Comparison of ENCODE assay signal across 1 fruit fly cellular context in genomic region chr3R:22584582-22584981, dm6.
TF ChIP-seq lines count a peak whose summit lies in the region.

Gene CG33107 (minus strand): TSS chr3R:22584718.
Gene CG6937 (plus strand): TSS chr3R:22584773.

TF ChIP-seq in whole organism, embryonic, 481 proteins besides CTCF, POLR2A, EP300 and RAD21 (continued from another document):
- TF ChIP-seq Fer1 (GFP tag; optimal IDR thresholded peaks at IDR 0.05; lab: Kevin White, UChicago) (peak; percentile 4), Chrac-16 (GFP tag; optimal IDR thresholded peaks at IDR 0.05; lab: Kevin White, UChicago) (no peak), h (optimal IDR thresholded peaks at IDR 0.05; lab: Kevin White, UChicago) (no peak), CG34224 (GFP tag; IDR thresholded peaks at IDR 0.05; lab: Robert Waterston, UW; ENCODE audit: partially characterized antibody) (peak; percentile 50; the same call in 2 of the 3 replicates), tx (GFP tag; optimal IDR thresholded peaks at IDR 0.05; lab: Kevin White, UChicago) (no peak), fd3F (GFP tag; optimal IDR thresholded peaks at IDR 0.05; lab: Kevin White, UChicago) (no peak), CG12659 (GFP tag; optimal IDR thresholded peaks at IDR 0.05; lab: Kevin White, UChicago) (peak; percentile 46), insv (GFP tag; optimal IDR thresholded peaks at IDR 0.05; lab: Kevin White, UChicago) (no peak), CG8924 (tag; optimal IDR thresholded peaks at IDR 0.05; lab: Kevin White, UChicago) (peak; percentile 30), hkb (optimal IDR thresholded peaks at IDR 0.05; lab: Kevin White, UChicago) (peak; percentile 21), hkb (GFP tag; IDR thresholded peaks at IDR 0.05; lab: Robert Waterston, UW) (no peak), YL-1 (GFP tag; optimal IDR thresholded peaks at IDR 0.05; lab: Kevin White, UChicago) (peak; percentile 66), Sry-δ (GFP tag; optimal IDR thresholded peaks at IDR 0.05; lab: Kevin White, UChicago) (peak; percentile 12), CG2116 (GFP tag; optimal IDR thresholded peaks at IDR 0.05; lab: Kevin White, UChicago) (no peak), CG15514 (GFP tag; optimal IDR thresholded peaks at IDR 0.05; lab: Kevin White, UChicago) (peak; percentile 35), Dp (GFP tag; optimal IDR thresholded peaks at IDR 0.05; lab: Kevin White, UChicago) (peak; percentile 77), Antp (GFP tag; optimal IDR thresholded peaks at IDR 0.05; lab: Kevin White, UChicago) (no peak), BEAF-32 (GFP tag; optimal IDR thresholded peaks at IDR 0.05; lab: Kevin White, UChicago) (peak; percentile 45), bbx (GFP tag; IDR thresholded peaks at IDR 0.05; lab: Robert Waterston, UW; ENCODE audit: partially characterized antibody) (peak; percentile 19; the same call in 1 of the 2 replicates), H15 (GFP tag; IDR thresholded peaks at IDR 0.05; lab: Robert Waterston, UW) (no peak), CG12769 (tag; optimal IDR thresholded peaks at IDR 0.05; lab: Kevin White, UChicago) (no peak), CG2120 (GFP tag; optimal IDR thresholded peaks at IDR 0.05; lab: Kevin White, UChicago) (no peak), Hmr (GFP tag; optimal IDR thresholded peaks at IDR 0.05; lab: Kevin White, UChicago) (no peak), CG14667 (GFP tag; IDR thresholded peaks at IDR 0.05; lab: Robert Waterston, UW) (no peak), CG14710 (tag; optimal IDR thresholded peaks at IDR 0.05; lab: Kevin White, UChicago) (peak; percentile 35), nmo (GFP tag; optimal IDR thresholded peaks at IDR 0.05; lab: Kevin White, UChicago) (peak; percentile 11), CG9797 (GFP tag; optimal IDR thresholded peaks at IDR 0.05; lab: Kevin White, UChicago) (peak; percentile 82), CG11093 (GFP tag; IDR thresholded peaks at IDR 0.05; lab: Robert Waterston, UW) (no peak), amos (GFP tag; IDR thresholded peaks at IDR 0.05; lab: Robert Waterston, UW; ENCODE audit: partially characterized antibody) (peak; percentile 30; the same call in 1 of the 2 replicates), Elba2 (GFP tag; optimal IDR thresholded peaks at IDR 0.05; lab: Kevin White, UChicago) (no peak), otp (GFP tag; IDR thresholded peaks at IDR 0.05; lab: Robert Waterston, UW) (no peak), CG17186 (GFP tag; optimal IDR thresholded peaks at IDR 0.05; lab: Kevin White, UChicago) (peak; percentile 34), fd102C (GFP tag; optimal IDR thresholded peaks at IDR 0.05; lab: Kevin White, UChicago) (no peak), Scr (GFP tag; IDR thresholded peaks at IDR 0.05; lab: Robert Waterston, UW; ENCODE audit: partially characterized antibody) (peak; percentile 28; the same call in 1 of the 2 replicates), CG1602 (GFP tag; optimal IDR thresholded peaks at IDR 0.05; lab: Kevin White, UChicago) (no peak), ham (GFP tag; IDR thresholded peaks at IDR 0.05; lab: Robert Waterston, UW) (no peak), Asciz (GFP tag; optimal IDR thresholded peaks at IDR 0.05; lab: Kevin White, UChicago) (no peak), Vsx1 (GFP tag; optimal IDR thresholded peaks at IDR 0.05; lab: Kevin White, UChicago) (no peak), Pdp1 (GFP tag; optimal IDR thresholded peaks at IDR 0.05; lab: Kevin White, UChicago) (peak in 1 of 2 experiments; percentile 31), E2f2 (GFP tag; IDR thresholded peaks at IDR 0.05; lab: Robert Waterston, UW) (peak; percentile 83), dimm (GFP tag; IDR thresholded peaks at IDR 0.05; lab: Robert Waterston, UW) (no peak), CG13287 (GFP tag; IDR thresholded peaks at IDR 0.05; lab: Robert Waterston, UW; ENCODE audit: partially characterized antibody) (peak; percentile 59), sna (GFP tag; IDR thresholded peaks at IDR 0.05; lab: Robert Waterston, UW; ENCODE audit: partially characterized antibody) (0 out of 2 replicates have a peak, but pooled peaks have one; percentile 16), pzg (GFP tag; optimal IDR thresholded peaks at IDR 0.05; lab: Kevin White, UChicago) (peak; percentile 76), unc-4 (GFP tag; IDR thresholded peaks at IDR 0.05; lab: Robert Waterston, UW; ENCODE audit: partially characterized antibody) (peak; percentile 36), CG17829 (tag; optimal IDR thresholded peaks at IDR 0.05; lab: Kevin White, UChicago) (peak; percentile 17), Hr51 (GFP tag; optimal IDR thresholded peaks at IDR 0.05; lab: Kevin White, UChicago) (no peak), Side (GFP tag; optimal IDR thresholded peaks at IDR 0.05; lab: Kevin White, UChicago) (no peak), Fer3 (tag; optimal IDR thresholded peaks at IDR 0.05; lab: Kevin White, UChicago) (no peak), inv (GFP tag; IDR thresholded peaks at IDR 0.05; lab: Robert Waterston, UW; ENCODE audit: partially characterized antibody) (no peak)
TF ChIP-seq in whole organism, embryonic: peak in this region for 46.
